Worm (Caenorhabditis elegans) whole organism, L4 larva: Measurements from ENCODE around the gene gdh-1.

Experiments
- F44E2.7 ChIP-seq: fragments of 200-800 bp; sonication (Bioruptor generic); IDR thresholded peaks from 2 replicates; pipeline ENCODE4 v2.1.2; 2022; ENCODE audit warnings: missing genetic modification characterization, missing compliant biosample characterization
- T26A8.4 ChIP-seq: fragments of 200-800 bp; sonication (Bioruptor generic); IDR thresholded peaks from 2 replicates; pipeline ENCODE4 v1.3.6; 2022; ENCODE audit warnings: missing genetic modification characterization, missing compliant biosample characterization
- aha-1 ChIP-seq: fragments of 150-350 bp; peaks from one replicate; lab custom pipeline; 2014; ENCODE audit warnings: missing biosample characterization, missing genetic modification characterization
- ceh-82 ChIP-seq: sonication (generic microtip); optimal IDR thresholded peaks from 2 replicates; lab custom pipeline; 2017; ENCODE audit warnings: missing biosample characterization, missing genetic modification characterization
- fos-1 ChIP-seq: fragments of 150-350 bp; optimal IDR thresholded peaks from 2 replicates; lab custom pipeline; 2014; ENCODE audit warnings: missing biosample characterization, missing genetic modification characterization
- lin-39 ChIP-seq: fragments of 150-350 bp; optimal IDR thresholded peaks from 2 replicates; lab custom pipeline; 2014; ENCODE audit warnings: missing biosample characterization, missing genetic modification reagents, missing genetic modification characterization
- mep-1 ChIP-seq: fragments of 150-350 bp; sonication (generic microtip); optimal IDR thresholded peaks from 3 replicates; lab custom pipeline; 2014; ENCODE audit warnings: missing biosample characterization, missing genetic modification characterization
- nhr-237 ChIP-seq: sonication (generic microtip); optimal IDR thresholded peaks from 2 replicates; lab custom pipeline; 2017; ENCODE audit warnings: missing biosample characterization, missing genetic modification characterization
- nhr-76 ChIP-seq: fragments of 150-350 bp; optimal IDR thresholded peaks from 2 replicates; lab custom pipeline; 2014; ENCODE audit warnings: missing biosample characterization, missing genetic modification characterization
- unc-130 ChIP-seq: sonication (generic microtip); optimal IDR thresholded peaks from 2 replicates; lab custom pipeline; 2016; ENCODE audit warnings: missing genetic modification reagents, missing genetic modification characterization, missing compliant biosample characterization
- unc-39 ChIP-seq: sonication (generic microtip); optimal IDR thresholded peaks from 2 replicates; lab custom pipeline; 2017; ENCODE audit warnings: missing biosample characterization, missing genetic modification characterization

- TF ChIP-seq T26A8.4 (GFP tag; lab: Robert Waterston, UW) (no peak), aha-1 (tag; lab: Kevin White, UChicago) (peak; percentile 63), mep-1 (tag; lab: Kevin White, UChicago) (no peak), nhr-237 (tag; lab: Kevin White, UChicago) (no peak), unc-39 (no peak), nhr-76 (tag; lab: Kevin White, UChicago) (no peak), fos-1 (no peak), lin-39 (tag; lab: Kevin White, UChicago) (no peak), F44E2.7 (GFP tag; lab: Robert Waterston, UW) (no peak), ceh-82 (tag; lab: Kevin White, UChicago) (no peak), unc-130 (GFP tag; lab: Kevin White, UChicago) (no peak)
These were observed 27.5 kb upstream of the gdh-1 start, which contains the start of the genes srlf-33 and srlf-32 for ce11 chrIV:11925346-11926075.
